Worm (Caenorhabditis elegans) whole organism, L1 larva: ENCODE measurements around the gene ucr-2.2.

Experiments
- aha-1 ChIP-seq: fragments of 150-350 bp; optimal IDR thresholded peaks from 2 replicates; lab custom pipeline; 2014; ENCODE audit warnings: missing biosample characterization, missing genetic modification characterization
- jun-1 ChIP-seq: fragments of 150-350 bp; optimal IDR thresholded peaks from 2 replicates; lab custom pipeline; 2014; ENCODE audit warnings: missing biosample characterization, missing genetic modification reagents, missing genetic modification characterization
- skn-1 ChIP-seq: fragments of 150-350 bp; optimal IDR thresholded peaks from 2 replicates; lab custom pipeline; 2014; ENCODE audit warnings: missing biosample characterization, missing genetic modification characterization

DNA sequence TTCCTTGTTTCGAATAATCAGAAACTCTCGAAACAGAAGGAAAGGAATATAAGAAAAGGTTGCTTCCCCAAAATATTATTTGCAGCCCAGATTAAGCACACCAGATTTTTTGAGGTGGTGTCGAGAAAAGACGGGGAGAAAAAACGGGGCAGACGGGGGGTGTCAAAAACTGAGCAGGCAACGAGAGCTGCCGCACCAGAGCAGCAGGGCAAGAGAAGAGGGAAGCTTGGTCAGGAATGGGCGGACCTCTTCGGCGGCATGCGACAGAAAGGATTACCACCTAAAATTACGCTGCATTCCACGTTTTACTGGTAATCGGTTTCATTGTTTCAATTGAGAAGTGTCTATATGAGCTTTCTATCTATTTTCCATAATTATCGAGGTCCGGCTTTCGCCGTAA is 41.6 kb upstream of the ucr-2.2 start:
- TF ChIP-seq jun-1 (tag; lab: Kevin White, UChicago): no peak
- no peak for TF ChIP-seq aha-1 (tag; lab: Kevin White, UChicago)
- no peak for TF ChIP-seq skn-1 (tag; lab: Kevin White, UChicago)
